Fruit fly (Drosophila melanogaster): ENCODE results near the gene GAA1.

The GAA1 gene

dm6 chrX:5892512-5892911 lies 19.4 kb upstream of the GAA1 start:
- no peak for TF ChIP-seq Lpt (GFP tag; optimal IDR thresholded peaks at IDR 0.05)
- TF ChIP-seq CG3032 (tag; optimal IDR thresholded peaks at IDR 0.05), result no peak
- no peak for TF ChIP-seq CG32006 (GFP tag; optimal IDR thresholded peaks at IDR 0.05)
- TF ChIP-seq ss (GFP tag; optimal IDR thresholded peaks at IDR 0.05), result peak in 1 of 2 experiments; percentile 21
- TF ChIP-seq achi (GFP tag; optimal IDR thresholded peaks at IDR 0.05), result no peak
- TF ChIP-seq CG1621 (tag; optimal IDR thresholded peaks at IDR 0.05), result peak; percentile 30
- TF ChIP-seq CG9139 (GFP tag; optimal IDR thresholded peaks at IDR 0.05), result peak; percentile 23
- no peak for TF ChIP-seq eg (GFP tag; IDR thresholded peaks at IDR 0.05)
- TF ChIP-seq salr (GFP tag; optimal IDR thresholded peaks at IDR 0.05), result no peak
- TF ChIP-seq Smox (GFP tag; optimal IDR thresholded peaks at IDR 0.05), result no peak
- no peak for TF ChIP-seq Gug (GFP tag; IDR thresholded peaks at IDR 0.05)
- no peak for TF ChIP-seq CG6276 (GFP tag; optimal IDR thresholded peaks at IDR 0.05)

DNA sequence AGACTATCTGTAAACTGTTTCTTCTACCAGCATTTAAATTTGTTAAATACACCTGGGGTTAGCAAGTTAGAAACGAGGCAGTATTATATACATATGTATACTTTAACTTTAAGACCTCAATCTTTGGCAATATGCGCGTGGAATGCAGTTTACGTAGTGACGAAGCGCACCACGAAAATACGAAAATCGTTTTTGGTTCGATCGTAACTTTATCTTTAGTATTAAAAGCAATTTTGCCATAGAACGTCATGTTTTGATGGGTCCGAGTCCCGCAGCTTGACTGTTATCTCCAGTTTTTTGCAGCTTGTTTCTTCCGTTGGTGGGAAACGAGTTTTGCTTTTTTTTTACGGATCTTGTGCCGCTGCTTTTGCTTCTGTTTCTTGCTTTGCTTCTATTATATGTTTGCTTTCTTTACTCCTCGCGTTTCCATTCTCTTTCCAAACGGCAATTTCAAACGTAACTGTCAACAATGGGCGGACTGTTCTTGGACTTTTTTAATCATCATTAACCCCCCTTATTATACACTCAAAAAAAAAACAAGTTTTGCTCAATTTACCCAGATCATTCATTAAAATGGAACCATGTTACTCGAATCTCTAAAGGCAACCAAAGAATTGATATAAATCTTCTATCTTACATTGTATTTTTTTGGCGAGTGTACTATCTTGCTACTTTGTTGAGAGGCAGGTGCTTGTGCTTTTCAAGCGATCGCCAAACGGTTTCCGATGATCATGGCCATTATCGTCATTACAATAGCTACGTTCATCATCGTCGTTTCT lies 18.7 kb upstream of the GAA1 start:
- TF ChIP-seq cyc (GFP tag; optimal IDR thresholded peaks at IDR 0.05) (peak; percentile 34), CG6792 (GFP tag; optimal IDR thresholded peaks at IDR 0.05) (peak; percentile 37), Ets96B (tag; optimal IDR thresholded peaks at IDR 0.05) (peak; percentile 17), Met (GFP tag; optimal IDR thresholded peaks at IDR 0.05) (peak; percentile 66), Hr38 (GFP tag; optimal IDR thresholded peaks at IDR 0.05) (no peak), achi (GFP tag; optimal IDR thresholded peaks at IDR 0.05) (peak; percentile 56), CG4318 (GFP tag; optimal IDR thresholded peaks at IDR 0.05) (peak; percentile 64), fd85E (GFP tag; optimal IDR thresholded peaks at IDR 0.05) (no peak), CG10631 (GFP tag; optimal IDR thresholded peaks at IDR 0.05) (peak; percentile 63), acj6 (GFP tag; optimal IDR thresholded peaks at IDR 0.05) (peak; percentile 52), Sox14 (GFP tag; optimal IDR thresholded peaks at IDR 0.05) (peak; percentile 57), Eip93F (GFP tag; optimal IDR thresholded peaks at IDR 0.05) (no peak), CG31627 (GFP tag; optimal IDR thresholded peaks at IDR 0.05) (peak; percentile 61), CG6276 (GFP tag; optimal IDR thresholded peaks at IDR 0.05) (peak; percentile 38), eg (GFP tag; IDR thresholded peaks at IDR 0.05) (peak; percentile 81), CG3032 (tag; optimal IDR thresholded peaks at IDR 0.05) (no peak), vri (GFP tag; optimal IDR thresholded peaks at IDR 0.05) (peak; percentile 62), Ets21C (GFP tag; optimal IDR thresholded peaks at IDR 0.05) (peak; percentile 36), CG7368 (GFP tag; optimal IDR thresholded peaks at IDR 0.05) (peak; percentile 9), Blimp-1 (GFP tag; optimal IDR thresholded peaks at IDR 0.05) (no peak), CG6163 (GFP tag; IDR thresholded peaks at IDR 0.05) (peak; percentile 76), CG6854 (GFP tag; optimal IDR thresholded peaks at IDR 0.05) (no peak), OdsH (GFP tag; optimal IDR thresholded peaks at IDR 0.05) (peak; percentile 55), CG6808 (GFP tag; optimal IDR thresholded peaks at IDR 0.05) (peak; percentile 20), esn (GFP tag; optimal IDR thresholded peaks at IDR 0.05) (peak; percentile 70), CG8319 (GFP tag; optimal IDR thresholded peaks at IDR 0.05) (no peak), CG16779 (tag; optimal IDR thresholded peaks at IDR 0.05) (no peak), Gug (GFP tag; IDR thresholded peaks at IDR 0.05) (peak; percentile 58), Sox102F (GFP tag; optimal IDR thresholded peaks at IDR 0.05) (peak; percentile 43), dac (GFP tag; optimal IDR thresholded peaks at IDR 0.05) (peak; percentile 23), CG11294 (GFP tag; IDR thresholded peaks at IDR 0.05) (0 out of 2 replicates have a peak, but pooled peaks have one; percentile 22), CG8632 (GFP tag; optimal IDR thresholded peaks at IDR 0.05) (no peak), CG34406 (GFP tag; optimal IDR thresholded peaks at IDR 0.05) (peak; percentile 36), Hr4 (GFP tag; optimal IDR thresholded peaks at IDR 0.05) (peak; percentile 50), CG11762 (GFP tag; optimal IDR thresholded peaks at IDR 0.05; ENCODE audit: insufficient read depth) (peak; percentile 40), CG10669 (GFP tag; optimal IDR thresholded peaks at IDR 0.05) (peak; percentile 3), CG8119 (GFP tag; IDR thresholded peaks at IDR 0.05) (peak; percentile 62; the same call in 2 of the 3 replicates), spab (GFP tag; optimal IDR thresholded peaks at IDR 0.05) (no peak), fkh (GFP tag; optimal IDR thresholded peaks at IDR 0.05) (peak; percentile 1), CG11902 (GFP tag; optimal IDR thresholded peaks at IDR 0.05) (no peak), Eip75B (GFP tag; optimal IDR thresholded peaks at IDR 0.05) (peak; percentile 44)
